Worm (Caenorhabditis elegans): Measurements from ENCODE around the gene lron-15.

Gene lron-15

ce11 chrII:6562203-6562867, 17.6 kb upstream of the lron-15 start:
- TF ChIP-seq nhr-85 (tag) (peak; percentile 57), elt-3 (tag; optimal IDR thresholded peaks at IDR 0.05) (peak in 1 of 6 experiments; percentile 6), hlh-4 (tag; optimal IDR thresholded peaks at IDR 0.05) (no peak), skn-1 (tag; optimal IDR thresholded peaks at IDR 0.05) (peak; percentile 0), elt-2 (tag; optimal IDR thresholded peaks at IDR 0.05) (no peak), lin-13 (GFP tag; optimal IDR thresholded peaks at IDR 0.05) (no peak), unc-86 (tag; optimal IDR thresholded peaks at IDR 0.05) (no peak), ama-1 (optimal IDR thresholded peaks at IDR 0.05) (peak; percentile 51), mab-9 (GFP tag; IDR thresholded peaks at IDR 0.05) (no peak), nhr-47 (tag; optimal IDR thresholded peaks at IDR 0.05) (no peak), ces-1 (GFP tag; optimal IDR thresholded peaks at IDR 0.05) (no peak), ceh-88 (GFP tag; IDR thresholded peaks at IDR 0.05) (no peak), pax-3 (tag; optimal IDR thresholded peaks at IDR 0.05) (no peak), lin-14 (GFP tag; optimal IDR thresholded peaks at IDR 0.05) (peak; percentile 65), isw-1 (GFP tag; IDR thresholded peaks at IDR 0.05) (no peak), grh-1 (GFP tag; IDR thresholded peaks at IDR 0.05) (no peak), blmp-1 (tag; optimal IDR thresholded peaks at IDR 0.05) (peak; percentile 65), C34B4.2 (tag; optimal IDR thresholded peaks at IDR 0.05) (no peak)

ce11 chrII:6561300-6561699, 16.6 kb upstream of the lron-15 start, which contains the start of gene F18C5.10:
Gene F18C5.10 (minus strand): TSS chrII:6561444.
- TF ChIP-seq egl-27 (tag; optimal IDR thresholded peaks at IDR 0.05) (no peak), pax-3 (tag; optimal IDR thresholded peaks at IDR 0.05) (no peak), aha-1 (tag; optimal IDR thresholded peaks at IDR 0.05) (no peak), lsy-2 (tag; optimal IDR thresholded peaks at IDR 0.05) (peak in 1 of 2 experiments; percentile 26), mdl-1 (tag; optimal IDR thresholded peaks at IDR 0.05) (peak in 1 of 2 experiments; percentile 1), nhr-11 (tag; optimal IDR thresholded peaks at IDR 0.05) (no peak), snu-23 (GFP tag; optimal IDR thresholded peaks at IDR 0.05) (peak; percentile 11), C16A3.4 (tag; optimal IDR thresholded peaks at IDR 0.05) (peak; percentile 20), pag-3 (tag; optimal IDR thresholded peaks at IDR 0.05; ENCODE audit: borderline replicate concordance, insufficient read depth) (no peak), lin-15B (tag; optimal IDR thresholded peaks at IDR 0.05) (no peak), rnt-1 (tag; optimal IDR thresholded peaks at IDR 0.05) (peak; percentile 16), skn-1 (tag; optimal IDR thresholded peaks at IDR 0.05) (no peak), nhr-12 (tag; optimal IDR thresholded peaks at IDR 0.05) (no peak), ceh-88 (GFP tag; IDR thresholded peaks at IDR 0.05) (no peak), lin-35 (GFP tag; optimal IDR thresholded peaks at IDR 0.05) (peak in 1 of 2 experiments; percentile 44), ces-1 (GFP tag; optimal IDR thresholded peaks at IDR 0.05) (no peak), nhr-28 (tag; optimal IDR thresholded peaks at IDR 0.05) (no peak), nhr-19 (GFP tag; conservative IDR thresholded peaks at IDR 0.05) (peak; percentile 36), isw-1 (GFP tag; IDR thresholded peaks at IDR 0.05) (no peak), ama-1 (optimal IDR thresholded peaks at IDR 0.05) (peak; percentile 14), nhr-77 (tag; optimal IDR thresholded peaks at IDR 0.05) (no peak), unc-86 (tag; optimal IDR thresholded peaks at IDR 0.05) (no peak)

- no peak for TF ChIP-seq elt-2 (tag; optimal IDR thresholded peaks at IDR 0.05)
- no peak for TF ChIP-seq blmp-1 (tag; optimal IDR thresholded peaks at IDR 0.05)
- no peak for TF ChIP-seq grh-1 (GFP tag; IDR thresholded peaks at IDR 0.05)
- no peak for TF ChIP-seq dsc-1 (tag; optimal IDR thresholded peaks at IDR 0.05)
- TF ChIP-seq C04F5.9 (tag; optimal IDR thresholded peaks at IDR 0.05) = no peak
- no peak for TF ChIP-seq efl-1 (optimal IDR thresholded peaks at IDR 0.05)
- TF ChIP-seq efl-1 (GFP tag; optimal IDR thresholded peaks at IDR 0.05 in 1 of 2) = no peak
- TF ChIP-seq ama-1 (optimal IDR thresholded peaks at IDR 0.05) = no peak
- TF ChIP-seq nhr-71 (tag; optimal IDR thresholded peaks at IDR 0.05) = no peak
- TF ChIP-seq unc-98 (GFP tag; IDR thresholded peaks at IDR 0.05) = no peak
- no peak for TF ChIP-seq lir-3 (tag; optimal IDR thresholded peaks at IDR 0.05; ENCODE audit: poor library complexity)
- TF ChIP-seq aha-1 (tag; optimal IDR thresholded peaks at IDR 0.05) = no peak
- TF ChIP-seq Y116A8C.19 (tag; optimal IDR thresholded peaks at IDR 0.05; ENCODE audit: borderline replicate concordance) = no peak
- TF ChIP-seq unc-130 (tag; optimal IDR thresholded peaks at IDR 0.05) = no peak
- no peak for TF ChIP-seq sox-4 (tag; optimal IDR thresholded peaks at IDR 0.05)
- no peak for TF ChIP-seq tbx-2 (tag; optimal IDR thresholded peaks at IDR 0.05)
- TF ChIP-seq ets-5 (GFP tag; IDR thresholded peaks at IDR 0.05) = no peak
- no peak for TF ChIP-seq xbp-1 (tag; optimal IDR thresholded peaks at IDR 0.05)
- TF ChIP-seq ceh-90 (tag; optimal IDR thresholded peaks at IDR 0.05) = no peak
- TF ChIP-seq hlh-4 (tag; optimal IDR thresholded peaks at IDR 0.05) = no peak
These were observed 15.6 kb upstream of the lron-15 start for ce11 chrII:6560291-6560690.
